Worm (Caenorhabditis elegans) whole organism, mixed stage, embryonic: Measurements from ENCODE around the gene mab-21.

ENCODE experiments used
- M03D4.4 ChIP-seq: sonication (generic microtip); optimal IDR thresholded peaks from 2 replicates; lab custom pipeline; 2017; ENCODE audit warnings: mild to moderate bottlenecking, missing genetic modification characterization, missing compliant biosample characterization
- bed-3 ChIP-seq: fragments of 200-800 bp; sonication (Bioruptor generic); optimal IDR thresholded peaks from 3 replicates; lab custom pipeline; 2018; ENCODE audit warnings: mild to moderate bottlenecking, missing genetic modification characterization, moderate library complexity, missing compliant biosample characterization
- blmp-1 ChIP-seq: fragments of 150-350 bp; optimal IDR thresholded peaks from 2 replicates; lab custom pipeline; 2014; ENCODE audit warnings: missing biosample characterization, missing genetic modification characterization
- ceh-39 ChIP-seq: fragments of 150-350 bp; optimal IDR thresholded peaks from 2 replicates; lab custom pipeline; 2014; ENCODE audit warnings: missing biosample characterization, missing genetic modification characterization
- ceh-83 ChIP-seq: fragments of 200-800 bp; sonication (Bioruptor generic); optimal IDR thresholded peaks from 2 replicates; lab custom pipeline; 2018; ENCODE audit warnings: mild to moderate bottlenecking, missing genetic modification characterization, missing compliant biosample characterization
- ces-1 ChIP-seq: fragments of 150-350 bp; optimal IDR thresholded peaks from 2 replicates; lab custom pipeline; 2014; ENCODE audit warnings: missing biosample characterization, missing genetic modification reagents, missing genetic modification characterization
- cnd-1 ChIP-seq: fragments of 200-800 bp; sonication (Bioruptor generic); optimal IDR thresholded peaks from 2 replicates; lab custom pipeline; 2018; ENCODE audit warnings: mild to moderate bottlenecking, missing genetic modification characterization, missing compliant biosample characterization
- drap-1 ChIP-seq: fragments of 200-800 bp; sonication (Bioruptor generic); optimal IDR thresholded peaks from 3 replicates; lab custom pipeline; 2018; ENCODE audit warnings: mild to moderate bottlenecking, missing genetic modification characterization, missing compliant biosample characterization
- elt-1 ChIP-seq: sonication (generic microtip); optimal IDR thresholded peaks from 2 replicates; lab custom pipeline; 2017; ENCODE audit warnings: missing genetic modification characterization, mild to moderate bottlenecking, missing compliant biosample characterization, antibody characterized with exemption, moderate library complexity, borderline replicate concordance; ENCODE audit not compliant: insufficient read depth
- elt-3 ChIP-seq: fragments of 150-350 bp; optimal IDR thresholded peaks from 2 replicates; lab custom pipeline; 2014; ENCODE audit warnings: missing biosample characterization, missing genetic modification characterization
- flh-1 ChIP-seq: fragments of 200-800 bp; sonication (Bioruptor generic); optimal IDR thresholded peaks from 2 replicates; lab custom pipeline; 2018; ENCODE audit warnings: mild to moderate bottlenecking, missing genetic modification characterization, moderate library complexity, missing compliant biosample characterization
- ham-2 ChIP-seq: fragments of 200-800 bp; sonication (Bioruptor generic); optimal IDR thresholded peaks from 2 replicates; lab custom pipeline; 2018; ENCODE audit warnings: mild to moderate bottlenecking, missing genetic modification characterization, missing compliant biosample characterization
- hlh-1 ChIP-seq: fragments of 150-350 bp; optimal IDR thresholded peaks from 2 replicates; lab custom pipeline; 2014; ENCODE audit warnings: missing biosample characterization, missing genetic modification reagents, missing genetic modification characterization
- lin-13 ChIP-seq: fragments of 150-350 bp; optimal IDR thresholded peaks from 2 replicates; lab custom pipeline; 2014; ENCODE audit warnings: missing biosample characterization, missing genetic modification characterization
- lin-32 ChIP-seq: fragments of 200-800 bp; sonication (Bioruptor generic); optimal IDR thresholded peaks from 2 replicates; lab custom pipeline; 2018; ENCODE audit warnings: mild to moderate bottlenecking, missing genetic modification characterization, missing compliant biosample characterization
- lsy-2 ChIP-seq: fragments of 150-350 bp; optimal IDR thresholded peaks from 2 replicates; lab custom pipeline; 2014; ENCODE audit warnings: missing biosample characterization, missing genetic modification characterization
- mab-5 ChIP-seq: fragments of 150-350 bp; optimal IDR thresholded peaks from 2 replicates; lab custom pipeline; 2014; ENCODE audit warnings: missing biosample characterization, missing genetic modification characterization
- mep-1 ChIP-seq: fragments of 150-350 bp; optimal IDR thresholded peaks from 2 replicates; lab custom pipeline; 2017; ENCODE audit warnings: missing biosample characterization, missing genetic modification reagents, missing genetic modification characterization, inconsistent platforms
- nhr-12 ChIP-seq: fragments of 150-350 bp; optimal IDR thresholded peaks from 2 replicates; lab custom pipeline; 2014; ENCODE audit warnings: missing biosample characterization, missing genetic modification characterization
- nhr-237 ChIP-seq: fragments of 150-350 bp; optimal IDR thresholded peaks from 2 replicates; lab custom pipeline; 2014; ENCODE audit warnings: missing biosample characterization, missing genetic modification characterization
- nhr-28 ChIP-seq: fragments of 150-350 bp; optimal IDR thresholded peaks from 2 replicates; lab custom pipeline; 2014; ENCODE audit warnings: missing biosample characterization, missing genetic modification characterization
- nhr-76 ChIP-seq: sonication (generic microtip); optimal IDR thresholded peaks from 2 replicates; lab custom pipeline; 2017; ENCODE audit warnings: missing biosample characterization, missing genetic modification characterization
- pha-4 ChIP-seq: fragments of 150-350 bp; optimal IDR thresholded peaks from 2 replicates; lab custom pipeline; 2018; ENCODE audit warnings: missing biosample characterization, missing genetic modification reagents, missing genetic modification characterization
- sem-2 ChIP-seq: fragments of 200-800 bp; sonication (Bioruptor generic); optimal IDR thresholded peaks from 2 replicates; lab custom pipeline; 2018; ENCODE audit warnings: mild to moderate bottlenecking, missing genetic modification characterization, missing compliant biosample characterization
- snpc-4 ChIP-seq: fragments of 150-350 bp; optimal IDR thresholded peaks from 2 replicates; lab custom pipeline; 2014; ENCODE audit warnings: missing biosample characterization, missing genetic modification characterization
- sptf-1 ChIP-seq: sonication (generic microtip); optimal IDR thresholded peaks from 2 replicates; lab custom pipeline; 2017; ENCODE audit warnings: mild to moderate bottlenecking, missing genetic modification characterization, moderate library complexity, missing compliant biosample characterization
- tbx-8 ChIP-seq: fragments of 200-800 bp; sonication (Bioruptor generic); optimal IDR thresholded peaks from 2 replicates; lab custom pipeline; 2018; ENCODE audit warnings: mild to moderate bottlenecking, missing genetic modification characterization, moderate library complexity, missing compliant biosample characterization
- unc-120 ChIP-seq: sonication (generic microtip); optimal IDR thresholded peaks from 2 replicates; lab custom pipeline; 2017; ENCODE audit warnings: missing genetic modification characterization, missing compliant biosample characterization; ENCODE audit not compliant: poor library complexity, severe bottlenecking
- unc-39 ChIP-seq: fragments of 150-350 bp; optimal IDR thresholded peaks from 2 replicates; lab custom pipeline; 2014; ENCODE audit warnings: missing biosample characterization, missing genetic modification characterization
- unc-62 ChIP-seq: fragments of 150-350 bp; optimal IDR thresholded peaks from 2 replicates; lab custom pipeline; 2014; ENCODE audit warnings: missing biosample characterization, missing genetic modification reagents, missing genetic modification characterization
- ztf-11 ChIP-seq: fragments of 150-350 bp; optimal IDR thresholded peaks from 2 replicates; lab custom pipeline; 2014; ENCODE audit warnings: missing biosample characterization, missing genetic modification characterization

The mab-21 gene

ce11 chrIII:4634947-4635346, 34.4 kb downstream of the mab-21 start, which contains the start of gene clec-153:
clec-153 (plus strand) TSS chrIII:4635247.
- TF ChIP-seq ham-2, result no peak
- TF ChIP-seq blmp-1 (tag; lab: Kevin White, UChicago), result no peak
- no peak for TF ChIP-seq snpc-4 (tag; lab: Kevin White, UChicago)
- no peak for TF ChIP-seq ces-1 (GFP tag; lab: Kevin White, UChicago)
- no peak for TF ChIP-seq unc-120 (tag; lab: Kevin White, UChicago)

DNA sequence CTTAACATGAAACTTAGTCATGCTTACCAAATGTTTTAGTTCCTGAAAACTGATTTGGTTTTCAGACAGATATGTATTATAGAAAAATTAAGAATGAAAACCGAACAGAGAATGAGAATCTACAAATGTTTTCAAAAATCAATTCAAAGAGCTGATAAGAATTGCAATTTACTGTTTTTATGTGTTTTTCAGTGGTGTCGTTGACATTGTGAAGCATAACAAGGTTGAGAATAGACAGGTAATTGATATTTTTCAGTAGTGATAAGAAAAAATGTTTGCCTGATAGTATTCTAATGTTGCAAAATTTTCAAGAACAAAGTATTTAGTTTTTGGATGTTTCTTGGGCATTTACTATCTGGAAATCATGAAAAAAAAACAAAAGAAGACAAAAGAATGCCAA, 42.7 kb downstream of the mab-21 start, which contains the start of gene pfas-1:
TSS of gene pfas-1 (minus strand) at position 49 of the 400 bp plus-strand sequence.
- no peak for TF ChIP-seq flh-1 (GFP tag; lab: Kevin White, UChicago)
- no peak for TF ChIP-seq snpc-4 (tag; lab: Kevin White, UChicago)
- TF ChIP-seq blmp-1 (tag; lab: Kevin White, UChicago), result no peak
- TF ChIP-seq mep-1, result no peak
- TF ChIP-seq M03D4.4 (tag; lab: Kevin White, UChicago), result no peak
- no peak for TF ChIP-seq cnd-1 (tag; lab: Kevin White, UChicago)
- no peak for TF ChIP-seq unc-62
- no peak for TF ChIP-seq nhr-76 (tag; lab: Kevin White, UChicago)
- no peak for TF ChIP-seq ces-1 (GFP tag; lab: Kevin White, UChicago)
- TF ChIP-seq lin-13 (tag; lab: Kevin White, UChicago), result no peak
- TF ChIP-seq nhr-237 (tag; lab: Kevin White, UChicago), result no peak
- no peak for TF ChIP-seq ztf-11 (tag; lab: Kevin White, UChicago)
- TF ChIP-seq nhr-28 (tag; lab: Kevin White, UChicago), result no peak

DNA sequence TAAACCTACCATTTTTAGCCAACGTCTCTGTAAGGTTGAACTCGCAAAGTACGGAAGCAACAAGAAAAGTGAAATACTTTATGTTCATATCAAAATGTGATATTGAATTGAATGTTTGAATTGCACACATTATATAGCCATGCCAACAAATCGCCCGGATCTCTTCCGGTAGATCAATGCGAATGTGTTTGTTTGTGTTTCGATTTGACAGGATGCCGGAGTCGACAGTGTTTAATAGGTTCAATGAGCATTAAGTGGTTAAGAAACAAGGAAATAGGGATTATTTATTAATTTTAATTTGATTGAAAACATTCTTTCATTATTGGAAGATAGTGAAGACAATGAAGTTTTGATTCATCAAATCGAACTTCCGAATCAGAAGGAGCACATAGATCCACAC, 45.7 kb downstream of the mab-21 start, which contains the start of gene pqn-29:
TSS of gene pqn-29 (minus strand) at position 101 of the 400 bp plus-strand sequence.
- TF ChIP-seq pha-4, result no peak
- no peak for TF ChIP-seq lin-13 (tag; lab: Kevin White, UChicago)
- TF ChIP-seq drap-1 (GFP tag; lab: Kevin White, UChicago), result no peak
- TF ChIP-seq ceh-39 (tag; lab: Kevin White, UChicago), result no peak
- no peak for TF ChIP-seq tbx-8 (GFP tag; lab: Kevin White, UChicago)
- TF ChIP-seq unc-39, result no peak
- TF ChIP-seq snpc-4 (tag; lab: Kevin White, UChicago), result no peak
- TF ChIP-seq hlh-1 (tag; lab: Kevin White, UChicago), result no peak
- no peak for TF ChIP-seq bed-3 (GFP tag; lab: Kevin White, UChicago)
- no peak for TF ChIP-seq nhr-28 (tag; lab: Kevin White, UChicago)
- no peak for TF ChIP-seq blmp-1 (tag; lab: Kevin White, UChicago)
- TF ChIP-seq ham-2, result no peak
- TF ChIP-seq sptf-1, result no peak
- TF ChIP-seq, all 35 proteins: peak for 0

ce11 chrIII:4647341-4647740, 46.8 kb downstream of the mab-21 start:
- TF ChIP-seq lsy-2 (tag; lab: Kevin White, UChicago) (no peak), drap-1 (GFP tag; lab: Kevin White, UChicago) (no peak), sptf-1 (no peak), mab-5 (tag; lab: Kevin White, UChicago) (no peak), ceh-39 (tag; lab: Kevin White, UChicago) (no peak), ceh-83 (GFP tag; lab: Kevin White, UChicago) (no peak), M03D4.4 (tag; lab: Kevin White, UChicago) (no peak), unc-120 (tag; lab: Kevin White, UChicago) (no peak), lin-32 (GFP tag; lab: Kevin White, UChicago) (no peak), sem-2 (GFP tag; lab: Kevin White, UChicago) (no peak), nhr-237 (tag; lab: Kevin White, UChicago) (no peak), nhr-12 (no peak), flh-1 (GFP tag; lab: Kevin White, UChicago) (no peak), elt-1 (tag; lab: Kevin White, UChicago) (no peak), bed-3 (GFP tag; lab: Kevin White, UChicago) (no peak), tbx-8 (GFP tag; lab: Kevin White, UChicago) (no peak), nhr-76 (tag; lab: Kevin White, UChicago) (no peak)

DNA sequence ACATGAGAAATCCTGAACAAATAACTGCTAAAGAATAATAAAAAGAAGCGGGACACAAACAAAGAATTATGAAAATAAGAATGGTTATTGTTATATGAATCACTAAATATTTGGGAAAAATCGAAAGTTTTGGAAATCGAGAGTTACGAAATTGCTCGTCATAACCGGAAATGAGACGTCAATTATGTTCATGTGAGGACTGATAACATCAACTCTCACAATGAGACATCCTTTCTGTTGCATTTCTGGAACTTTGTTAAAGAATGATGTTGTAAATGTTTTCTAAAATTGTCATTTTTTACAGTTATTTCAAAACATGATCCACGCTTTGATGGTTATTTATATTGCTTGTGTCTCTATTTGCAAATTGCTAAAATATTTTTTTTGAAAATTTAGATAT, 47.3 kb downstream of the mab-21 start, which contains the start of gene T23F11.6:
TSS of gene T23F11.6 (minus strand) at position 45 of the 400 bp plus-strand sequence.
- no peak for TF ChIP-seq cnd-1 (tag; lab: Kevin White, UChicago)
- TF ChIP-seq unc-39, result no peak
- no peak for TF ChIP-seq nhr-28 (tag; lab: Kevin White, UChicago)
- no peak for TF ChIP-seq elt-3 (tag; lab: Kevin White, UChicago)
- no peak for TF ChIP-seq sptf-1
- no peak for TF ChIP-seq ceh-83 (GFP tag; lab: Kevin White, UChicago)
- no peak for TF ChIP-seq bed-3 (GFP tag; lab: Kevin White, UChicago)
- no peak for TF ChIP-seq lin-32 (GFP tag; lab: Kevin White, UChicago)
- TF ChIP-seq nhr-76 (tag; lab: Kevin White, UChicago), result no peak
- TF ChIP-seq mep-1, result no peak
- TF ChIP-seq M03D4.4 (tag; lab: Kevin White, UChicago), result no peak
- no peak for TF ChIP-seq snpc-4 (tag; lab: Kevin White, UChicago)
- no peak for TF ChIP-seq lin-13 (tag; lab: Kevin White, UChicago)
- TF ChIP-seq nhr-12, result no peak
- TF ChIP-seq pha-4, result no peak
- no peak for TF ChIP-seq unc-62
- TF ChIP-seq elt-1 (tag; lab: Kevin White, UChicago), result no peak
